Fruit fly (Drosophila melanogaster): ENCODE data around the gene CG7017.

CG7017 gene

dm6 chr3L:20183345-20184088, 28.4 kb downstream of the CG7017 start:
- no peak for TF ChIP-seq pan (optimal IDR thresholded peaks at IDR 0.05)
- no peak for TF ChIP-seq tai (GFP tag; optimal IDR thresholded peaks at IDR 0.05)
- peak; percentile 12 for TF ChIP-seq dmrt93B (GFP tag; optimal IDR thresholded peaks at IDR 0.05)
- peak; percentile 81 for TF ChIP-seq Myc (optimal IDR thresholded peaks at IDR 0.05)
- peak; percentile 52 for TF ChIP-seq OdsH (GFP tag; optimal IDR thresholded peaks at IDR 0.05)
- TF ChIP-seq CG9705 (GFP tag; optimal IDR thresholded peaks at IDR 0.05): peak; percentile 4
- no peak for TF ChIP-seq Hr83 (GFP tag; optimal IDR thresholded peaks at IDR 0.05; ENCODE audit: poor library complexity, severe bottlenecking)
- no peak for TF ChIP-seq Vsx2 (GFP tag; optimal IDR thresholded peaks at IDR 0.05; ENCODE audit: partially characterized antibody)
- TF ChIP-seq sv (GFP tag; optimal IDR thresholded peaks at IDR 0.05): no peak
- TF ChIP-seq sage (GFP tag; optimal IDR thresholded peaks at IDR 0.05): no peak
- TF ChIP-seq br (GFP tag; optimal IDR thresholded peaks at IDR 0.05): peak; percentile 36
- TF ChIP-seq foxo (GFP tag; optimal IDR thresholded peaks at IDR 0.05): peak in 1 of 2 experiments; percentile 61
- no peak for TF ChIP-seq Dfd (GFP tag; optimal IDR thresholded peaks at IDR 0.05)
- peak; percentile 6 for TF ChIP-seq Abd-B (GFP tag; optimal IDR thresholded peaks at IDR 0.05)
- peak; percentile 38 for TF ChIP-seq Sp1 (GFP tag; optimal IDR thresholded peaks at IDR 0.05)
- peak; percentile 2 for TF ChIP-seq woc (GFP tag; optimal IDR thresholded peaks at IDR 0.05)
- TF ChIP-seq Hr78 (GFP tag; optimal IDR thresholded peaks at IDR 0.05): no peak
- peak; percentile 22 for TF ChIP-seq psq (GFP tag; optimal IDR thresholded peaks at IDR 0.05)
- no peak for TF ChIP-seq Mio (GFP tag; optimal IDR thresholded peaks at IDR 0.05)
- no peak for TF ChIP-seq brk (GFP tag; optimal IDR thresholded peaks at IDR 0.05)
- peak; percentile 50 for TF ChIP-seq HLH106 (tag; optimal IDR thresholded peaks at IDR 0.05)
- no peak for TF ChIP-seq GATAd (GFP tag; optimal IDR thresholded peaks at IDR 0.05)
- TF ChIP-seq CG32264 (GFP tag; optimal IDR thresholded peaks at IDR 0.05): no peak
- TF ChIP-seq N (GFP tag; optimal IDR thresholded peaks at IDR 0.05): peak; percentile 92
- no peak for TF ChIP-seq usp (GFP tag; optimal IDR thresholded peaks at IDR 0.05)
- peak; percentile 87 for TF ChIP-seq lola (GFP tag; optimal IDR thresholded peaks at IDR 0.05)
- no peak for TF ChIP-seq dl (GFP tag; optimal IDR thresholded peaks at IDR 0.05; ENCODE audit: insufficient read depth in 1 of 2, partially characterized antibody in 2 of 2)
- peak; percentile 55 for TF ChIP-seq rgr (GFP tag; optimal IDR thresholded peaks at IDR 0.05)
- TF ChIP-seq Hnf4 (GFP tag; optimal IDR thresholded peaks at IDR 0.05): peak; percentile 4
- no peak for TF ChIP-seq Dif (GFP tag; optimal IDR thresholded peaks at IDR 0.05; ENCODE audit: partially characterized antibody)
- TF ChIP-seq jim (GFP tag; optimal IDR thresholded peaks at IDR 0.05): no peak
- peak; percentile 63 for TF ChIP-seq fru (GFP tag; optimal IDR thresholded peaks at IDR 0.05)
- TF ChIP-seq Jra (GFP tag; optimal IDR thresholded peaks at IDR 0.05): no peak
- TF ChIP-seq h (GFP tag; optimal IDR thresholded peaks at IDR 0.05): peak; percentile 72
- TF ChIP-seq ey (GFP tag; optimal IDR thresholded peaks at IDR 0.05): peak; percentile 62
- TF ChIP-seq dsf (GFP tag; optimal IDR thresholded peaks at IDR 0.05; ENCODE audit: borderline replicate concordance): no peak
- no peak for TF ChIP-seq Rel (GFP tag; optimal IDR thresholded peaks at IDR 0.05)
- TF ChIP-seq Rel (tag; optimal IDR thresholded peaks at IDR 0.05): no peak
- no peak for TF ChIP-seq CrebA (GFP tag; optimal IDR thresholded peaks at IDR 0.05; ENCODE audit: borderline replicate concordance)

dm6 chr3L:20182799-20183198, 29.1 kb downstream of the CG7017 start:
- no peak for TF ChIP-seq pan (optimal IDR thresholded peaks at IDR 0.05)
- TF ChIP-seq h (GFP tag; optimal IDR thresholded peaks at IDR 0.05): no peak
- TF ChIP-seq Jra (GFP tag; optimal IDR thresholded peaks at IDR 0.05): no peak
- TF ChIP-seq Abd-B (GFP tag; optimal IDR thresholded peaks at IDR 0.05): no peak
- no peak for TF ChIP-seq Rel (GFP tag; optimal IDR thresholded peaks at IDR 0.05)
- TF ChIP-seq Rel (tag; optimal IDR thresholded peaks at IDR 0.05): no peak
- TF ChIP-seq Dfd (GFP tag; optimal IDR thresholded peaks at IDR 0.05): peak; percentile 71

Measured in whole organism, wandering third instar larva.